Fruit fly (Drosophila melanogaster) whole organism, pupa: ENCODE results near the gene Tim17b1.
A peak's percentile ranks its signal among the peaks of the same experiment; 100 is the strongest.

Source experiments
- CG10348 ChIP-seq: fragments of 200-800 bp; sonication (Bioruptor generic); IDR thresholded peaks from 2 replicates; pipeline ENCODE4 v1.3.6; 2022; ENCODE audit warnings: missing biosample characterization, missing genetic modification characterization
- CG12605 ChIP-seq: fragments of 200-800 bp; sonication (Bioruptor generic); IDR thresholded peaks from 2 replicates; pipeline ENCODE4 v1.3.6; 2022; ENCODE audit warnings: missing biosample characterization, missing genetic modification characterization
- CG13204 ChIP-seq: fragments of 200-800 bp; sonication (Bioruptor generic); optimal IDR thresholded peaks from 2 replicates; lab custom pipeline; 2018; ENCODE audit warnings: missing biosample characterization, mild to moderate bottlenecking, missing genetic modification characterization, moderate library complexity
- CG14655 ChIP-seq: fragments of 200-800 bp; sonication (Bioruptor generic); optimal IDR thresholded peaks from 3 replicates; lab custom pipeline; 2017; ENCODE audit warnings: mild to moderate bottlenecking, missing biosample characterization, missing genetic modification reagents, missing genetic modification characterization
- CG15710 ChIP-seq: fragments of 200-800 bp; sonication (Bioruptor generic); optimal IDR thresholded peaks from 2 replicates; lab custom pipeline; 2018; ENCODE audit warnings: missing biosample characterization, mild to moderate bottlenecking, missing genetic modification characterization, moderate library complexity
- CG17806 ChIP-seq: fragments of 200-800 bp; sonication (Bioruptor generic); optimal IDR thresholded peaks from 2 replicates; lab custom pipeline; 2018; ENCODE audit warnings: missing biosample characterization, mild to moderate bottlenecking, missing genetic modification characterization, moderate library complexity
- CG32121 ChIP-seq: fragments of 200-800 bp; sonication (Bioruptor generic); IDR thresholded peaks from 2 replicates; pipeline ENCODE4 v1.3.6; 2022; ENCODE audit warnings: missing biosample characterization, missing genetic modification characterization
- CG34367 ChIP-seq: fragments of 200-800 bp; sonication (Bioruptor generic); optimal IDR thresholded peaks from 2 replicates; lab custom pipeline; 2018; ENCODE audit warnings: missing biosample characterization, mild to moderate bottlenecking, missing genetic modification characterization
- CG4496 ChIP-seq: fragments of 200-800 bp; sonication (Bioruptor generic); IDR thresholded peaks from 3 replicates; pipeline ENCODE4 v1.3.6; 2022; ENCODE audit warnings: missing biosample characterization, missing genetic modification characterization
- CG8159 ChIP-seq: fragments of 200-800 bp; sonication (Bioruptor generic); optimal IDR thresholded peaks from 3 replicates; lab custom pipeline; 2018; ENCODE audit warnings: missing biosample characterization, mild to moderate bottlenecking, missing genetic modification characterization, moderate library complexity
- CG8301 ChIP-seq: fragments of 200-800 bp; sonication (Bioruptor generic); optimal IDR thresholded peaks from 2 replicates; lab custom pipeline; 2018; ENCODE audit warnings: missing biosample characterization, mild to moderate bottlenecking, missing genetic modification characterization
- CG9948 ChIP-seq: fragments of 200-800 bp; sonication (Bioruptor generic); optimal IDR thresholded peaks from 2 replicates; lab custom pipeline; 2018; ENCODE audit warnings: missing biosample characterization, mild to moderate bottlenecking, missing genetic modification characterization, moderate library complexity
- D1 ChIP-seq: fragments of 200-800 bp; sonication (Bioruptor generic); optimal IDR thresholded peaks from 2 replicates; lab custom pipeline; 2018; ENCODE audit warnings: missing biosample characterization, mild to moderate bottlenecking, missing genetic modification characterization, moderate library complexity
- EcR ChIP-seq: fragments of 200-800 bp; sonication (Bioruptor generic); optimal IDR thresholded peaks from 3 replicates; lab custom pipeline; 2019; ENCODE audit warnings: missing biosample characterization, missing genetic modification characterization, mild to moderate bottlenecking, moderate library complexity, missing genetic modification reagents
- Ets98B ChIP-seq: fragments of 200-800 bp; sonication (Bioruptor generic); IDR thresholded peaks from 2 replicates; pipeline ENCODE4 v1.3.6; 2022; ENCODE audit warnings: missing biosample characterization, missing genetic modification characterization
- Pif1A ChIP-seq: fragments of 200-800 bp; sonication (Bioruptor generic); optimal IDR thresholded peaks from 3 replicates; lab custom pipeline; 2016; ENCODE audit warnings: missing biosample characterization, missing genetic modification characterization
- Pif1B ChIP-seq: fragments of 200-800 bp; sonication (Bioruptor generic); optimal IDR thresholded peaks from 3 replicates; lab custom pipeline; 2016; ENCODE audit warnings: missing biosample characterization, missing genetic modification characterization
- Snoo ChIP-seq: fragments of 200-800 bp; sonication (Bioruptor generic); optimal IDR thresholded peaks from 3 replicates; lab custom pipeline; 2017; ENCODE audit warnings: missing biosample characterization, mild to moderate bottlenecking, missing genetic modification characterization, inconsistent platforms
- fd96Ca ChIP-seq: fragments of 200-800 bp; sonication (Bioruptor generic); IDR thresholded peaks from 3 replicates; pipeline ENCODE4 v1.3.6; 2022; ENCODE audit warnings: missing biosample characterization, missing genetic modification characterization
- gl ChIP-seq: fragments of 200-800 bp; sonication (Bioruptor generic); optimal IDR thresholded peaks from 2 replicates; lab custom pipeline; 2018; ENCODE audit warnings: missing biosample characterization, mild to moderate bottlenecking, missing genetic modification characterization
- rn ChIP-seq: fragments of 200-800 bp; sonication (Bioruptor generic); IDR thresholded peaks from 2 replicates; pipeline ENCODE4 v1.3.6; 2022; ENCODE audit warnings: missing biosample characterization, missing genetic modification characterization

Tim17b1 gene

dm6 chr3R:5290738-5291137 lies 9.2 kb upstream of the Tim17b1 start:
- no peak for TF ChIP-seq gl (tag; lab: Kevin White, UChicago)

dm6 chr3R:5295090-5295489 lies 4.9 kb upstream of the Tim17b1 start:
- TF ChIP-seq CG8301 (tag; lab: Kevin White, UChicago) (no peak), CG9948 (no peak), CG32121 (GFP tag; lab: Robert Waterston, UW) (no peak), CG10348 (no peak), CG17806 (tag; lab: Kevin White, UChicago) (no peak), Ets98B (GFP tag; lab: Robert Waterston, UW) (no peak), CG13204 (no peak), Snoo (no peak), CG12605 (GFP tag; lab: Robert Waterston, UW) (no peak), fd96Ca (no peak), Pif1B (GFP tag; lab: Kevin White, UChicago) (no peak), D1 (no peak), CG15710 (tag; lab: Kevin White, UChicago) (no peak), CG4496 (GFP tag; lab: Robert Waterston, UW) (no peak), CG14655 (GFP tag; lab: Kevin White, UChicago) (no peak), CG34367 (tag; lab: Kevin White, UChicago) (no peak)

dm6 chr3R:5297315-5297714 lies 2.6 kb upstream of the Tim17b1 start:
- TF ChIP-seq D1 (no peak), CG10348 (no peak), EcR (GFP tag; lab: Kevin White, UChicago) (peak; percentile 28)

- TF ChIP-seq rn (GFP tag; lab: Robert Waterston, UW) (0 out of 2 replicates have a peak, but pooled peaks have one; percentile 4), CG32121 (GFP tag; lab: Robert Waterston, UW) (peak; percentile 45; the same call in 1 of the 2 replicates), CG8301 (tag; lab: Kevin White, UChicago) (no peak)
Observed at dm6 chr3R:5298599-5299307, 1.2 kb upstream of the Tim17b1 start.

dm6 chr3R:5300620-5301019 lies 675 bp downstream of the Tim17b1 start:
- TF ChIP-seq rn (GFP tag; lab: Robert Waterston, UW) (peak; percentile 23; the same call in 1 of the 2 replicates), CG8301 (tag; lab: Kevin White, UChicago) (no peak)

- TF ChIP-seq CG14655 (GFP tag; lab: Kevin White, UChicago) (no peak), Pif1B (GFP tag; lab: Kevin White, UChicago) (no peak), CG4496 (GFP tag; lab: Robert Waterston, UW) (no peak), CG17806 (tag; lab: Kevin White, UChicago) (no peak), Ets98B (GFP tag; lab: Robert Waterston, UW) (no peak), CG8159 (tag; lab: Kevin White, UChicago) (no peak), CG8301 (tag; lab: Kevin White, UChicago) (no peak), CG10348 (no peak), CG13204 (no peak), EcR (GFP tag; lab: Kevin White, UChicago) (no peak), gl (tag; lab: Kevin White, UChicago) (no peak), Pif1A (GFP tag; lab: Kevin White, UChicago) (no peak), CG32121 (GFP tag; lab: Robert Waterston, UW) (no peak), Snoo (no peak), CG15710 (tag; lab: Kevin White, UChicago) (no peak), CG9948 (no peak)
Observed at dm6 chr3R:5301905-5302304, 2.0 kb downstream of the Tim17b1 start.

dm6 chr3R:5302939-5303777 lies 3.2 kb downstream of the Tim17b1 start:
- TF ChIP-seq CG4496 (GFP tag; lab: Robert Waterston, UW), result 0 out of 3 replicates have a peak, but pooled peaks have one; percentile 7
- TF ChIP-seq Pif1B (GFP tag; lab: Kevin White, UChicago), result peak; percentile 1
- TF ChIP-seq EcR (GFP tag; lab: Kevin White, UChicago), result peak; percentile 86
- TF ChIP-seq CG8159 (tag; lab: Kevin White, UChicago), result no peak
- TF ChIP-seq gl (tag; lab: Kevin White, UChicago), result peak; percentile 9
